Worm (Caenorhabditis elegans) whole organism, L3 larva: ENCODE measurements around the gene smf-1.

Experiments
- R02D3.7 ChIP-seq: fragments of 150-350 bp; optimal IDR thresholded peaks from 2 replicates; lab custom pipeline; 2014; ENCODE audit warnings: missing biosample characterization, missing genetic modification characterization
- ZK546.5 ChIP-seq: sonication (generic microtip); optimal IDR thresholded peaks from 2 replicates; lab custom pipeline; 2017; ENCODE audit warnings: missing biosample characterization, missing genetic modification characterization
- aly-2 ChIP-seq: fragments of 150-350 bp; optimal IDR thresholded peaks from 2 replicates; lab custom pipeline; 2014; ENCODE audit warnings: missing biosample characterization, missing genetic modification characterization
- ama-1 ChIP-seq: fragments of 150-350 bp; optimal IDR thresholded peaks from 2 replicates; lab custom pipeline; 2018
- ceh-16 ChIP-seq: sonication (generic microtip); optimal IDR thresholded peaks from 2 replicates; lab custom pipeline; 2017; ENCODE audit warnings: missing biosample characterization, missing genetic modification characterization
- ceh-28 ChIP-seq: fragments of 150-350 bp; optimal IDR thresholded peaks from 2 replicates; lab custom pipeline; 2014; ENCODE audit warnings: missing biosample characterization, missing genetic modification reagents, missing genetic modification characterization
- ceh-82 ChIP-seq: fragments of 150-350 bp; optimal IDR thresholded peaks from 2 replicates; lab custom pipeline; 2014; ENCODE audit warnings: missing biosample characterization, missing genetic modification characterization
- ceh-9 ChIP-seq: sonication (generic microtip); optimal IDR thresholded peaks from 2 replicates; lab custom pipeline; 2018; ENCODE audit warnings: missing biosample characterization, missing genetic modification characterization
- daf-12 ChIP-seq: fragments of 150-350 bp; optimal IDR thresholded peaks from 2 replicates; lab custom pipeline; 2014; ENCODE audit warnings: missing biosample characterization, missing genetic modification reagents, missing genetic modification characterization
- egl-27 ChIP-seq: sonication (generic microtip); optimal IDR thresholded peaks from 4 replicates; lab custom pipeline; 2017; ENCODE audit warnings: missing biosample characterization, missing genetic modification reagents, missing genetic modification characterization
- egl-5 ChIP-seq: fragments of 150-350 bp; optimal IDR thresholded peaks from 2 replicates; lab custom pipeline; 2017; ENCODE audit warnings: missing biosample characterization, missing genetic modification reagents, missing genetic modification characterization, inconsistent platforms
- elt-1 ChIP-seq: fragments of 150-350 bp; optimal IDR thresholded peaks from 2 replicates; lab custom pipeline; 2014; ENCODE audit warnings: missing biosample characterization, missing genetic modification characterization
- elt-2 ChIP-seq: sonication (generic microtip); optimal IDR thresholded peaks from 2 replicates; lab custom pipeline; 2016; ENCODE audit warnings: missing genetic modification reagents, mild to moderate bottlenecking, missing genetic modification characterization, missing compliant biosample characterization
- elt-3 ChIP-seq, 3 experiments: fragments of 150-350 bp in 1 of 3; sonication (generic microtip) in 2 of 3; optimal IDR thresholded peaks; 2 replicates in 2 of 3; 4 replicates in 1 of 3; lab custom pipeline; 2014 to 2017; ENCODE audit warnings: missing biosample characterization in 3 of 3, missing genetic modification characterization in 3 of 3
- eor-1 ChIP-seq, 2 experiments: fragments of 150-350 bp; optimal IDR thresholded peaks; 2 replicates each; lab custom pipeline; 2014 to 2018; ENCODE audit warnings: missing biosample characterization in 2 of 2, missing genetic modification characterization in 2 of 2
- fkh-10 ChIP-seq: sonication (generic microtip); optimal IDR thresholded peaks from 2 replicates; lab custom pipeline; 2017; ENCODE audit warnings: missing biosample characterization, missing genetic modification reagents, missing genetic modification characterization
- fkh-2 ChIP-seq: fragments of 150-350 bp; optimal IDR thresholded peaks from 2 replicates; lab custom pipeline; 2014; ENCODE audit warnings: missing biosample characterization, missing genetic modification reagents, missing genetic modification characterization
- fos-1 ChIP-seq: fragments of 150-350 bp; optimal IDR thresholded peaks from 2 replicates; lab custom pipeline; 2014; ENCODE audit warnings: missing biosample characterization, missing genetic modification characterization
- hmg-11 ChIP-seq: sonication (generic microtip); optimal IDR thresholded peaks from 2 replicates; lab custom pipeline; 2016; ENCODE audit warnings: missing genetic modification characterization, missing compliant biosample characterization
- jun-1 ChIP-seq: fragments of 150-350 bp; optimal IDR thresholded peaks from 2 replicates; lab custom pipeline; 2014; ENCODE audit warnings: missing biosample characterization, missing genetic modification reagents, missing genetic modification characterization
- lin-15B ChIP-seq: fragments of 150-350 bp; optimal IDR thresholded peaks from 2 replicates; lab custom pipeline; 2014; ENCODE audit warnings: missing biosample characterization, missing genetic modification characterization
- lin-39 ChIP-seq: fragments of 150-350 bp; optimal IDR thresholded peaks from 2 replicates; lab custom pipeline; 2018; ENCODE audit warnings: missing biosample characterization, missing genetic modification reagents, missing genetic modification characterization
- lsy-12 ChIP-seq: sonication (generic microtip); optimal IDR thresholded peaks from 2 replicates; lab custom pipeline; 2016; ENCODE audit warnings: mild to moderate bottlenecking, missing genetic modification characterization, missing compliant biosample characterization
- mdl-1 ChIP-seq: fragments of 150-350 bp; optimal IDR thresholded peaks from 2 replicates; lab custom pipeline; 2014; ENCODE audit warnings: missing biosample characterization, missing genetic modification characterization
- mml-1 ChIP-seq: fragments of 150-350 bp; sonication (generic microtip); optimal IDR thresholded peaks from 3 replicates; lab custom pipeline; 2014; ENCODE audit warnings: missing biosample characterization, missing genetic modification characterization
- nfya-1 ChIP-seq: sonication (generic microtip); optimal IDR thresholded peaks from 2 replicates; lab custom pipeline; 2017; ENCODE audit warnings: missing genetic modification characterization, mild to moderate bottlenecking, missing compliant biosample characterization, antibody characterized with exemption, moderate library complexity; ENCODE audit not compliant: insufficient read depth
- nhr-11 ChIP-seq: fragments of 150-350 bp; optimal IDR thresholded peaks from 2 replicates; lab custom pipeline; 2014; ENCODE audit warnings: missing biosample characterization, missing genetic modification characterization
- nhr-12 ChIP-seq: fragments of 150-350 bp; optimal IDR thresholded peaks from 2 replicates; lab custom pipeline; 2014; ENCODE audit warnings: missing biosample characterization, missing genetic modification characterization
- nhr-23 ChIP-seq: fragments of 150-350 bp; optimal IDR thresholded peaks from 2 replicates; lab custom pipeline; 2014; ENCODE audit warnings: missing biosample characterization, missing genetic modification reagents, missing genetic modification characterization
- nhr-237 ChIP-seq: fragments of 150-350 bp; optimal IDR thresholded peaks from 2 replicates; lab custom pipeline; 2014; ENCODE audit warnings: missing biosample characterization, missing genetic modification characterization
- nhr-25 ChIP-seq: sonication (generic microtip); optimal IDR thresholded peaks from 2 replicates; lab custom pipeline; 2017; ENCODE audit warnings: missing biosample characterization, missing genetic modification characterization
- nhr-28 ChIP-seq: fragments of 150-350 bp; optimal IDR thresholded peaks from 2 replicates; lab custom pipeline; 2014; ENCODE audit warnings: missing biosample characterization, missing genetic modification characterization
- nhr-43 ChIP-seq: sonication (generic microtip); optimal IDR thresholded peaks from 2 replicates; lab custom pipeline; 2016; ENCODE audit warnings: mild to moderate bottlenecking, missing genetic modification characterization, missing compliant biosample characterization; ENCODE audit not compliant: poor library complexity, severe bottlenecking
- nhr-67 ChIP-seq: fragments of 150-350 bp; optimal IDR thresholded peaks from 2 replicates; lab custom pipeline; 2014; ENCODE audit warnings: missing biosample characterization, missing genetic modification characterization
- nhr-76 ChIP-seq: fragments of 150-350 bp; sonication (generic microtip); optimal IDR thresholded peaks from 5 replicates; lab custom pipeline; 2014; ENCODE audit warnings: missing biosample characterization, missing genetic modification characterization
- nhr-77 ChIP-seq: fragments of 150-350 bp; optimal IDR thresholded peaks from 2 replicates; lab custom pipeline; 2014; ENCODE audit warnings: missing biosample characterization, missing genetic modification characterization
- pha-4 ChIP-seq: fragments of 150-350 bp; optimal IDR thresholded peaks from 2 replicates; lab custom pipeline; 2014; ENCODE audit warnings: missing biosample characterization, missing genetic modification reagents, missing genetic modification characterization
- pqm-1 ChIP-seq: fragments of 150-350 bp; optimal IDR thresholded peaks from 2 replicates; lab custom pipeline; 2017; ENCODE audit warnings: missing biosample characterization, missing genetic modification characterization, inconsistent platforms
- sea-2 ChIP-seq: fragments of 150-350 bp; sonication (generic microtip); optimal IDR thresholded peaks from 4 replicates; lab custom pipeline; 2014; ENCODE audit warnings: missing biosample characterization, missing genetic modification reagents, missing genetic modification characterization
- skn-1 ChIP-seq: fragments of 150-350 bp; optimal IDR thresholded peaks from 2 replicates; lab custom pipeline; 2014; ENCODE audit warnings: missing biosample characterization, missing genetic modification characterization
- snpc-4 ChIP-seq: fragments of 150-350 bp; optimal IDR thresholded peaks from 2 replicates; lab custom pipeline; 2014; ENCODE audit warnings: missing biosample characterization, missing genetic modification characterization
- tbx-2 ChIP-seq: sonication (generic microtip); optimal IDR thresholded peaks from 2 replicates; lab custom pipeline; 2016; ENCODE audit warnings: mild to moderate bottlenecking, missing genetic modification characterization, missing compliant biosample characterization
- unc-39 ChIP-seq: sonication (generic microtip); optimal IDR thresholded peaks from 4 replicates; lab custom pipeline; 2017; ENCODE audit warnings: missing biosample characterization, missing genetic modification characterization
- unc-62 ChIP-seq: fragments of 150-350 bp; sonication (generic microtip); optimal IDR thresholded peaks from 4 replicates; lab custom pipeline; 2014; ENCODE audit warnings: missing biosample characterization, missing genetic modification reagents, missing genetic modification characterization
- zag-1 ChIP-seq: fragments of 150-350 bp; optimal IDR thresholded peaks from 2 replicates; lab custom pipeline; 2014; ENCODE audit warnings: missing biosample characterization, missing genetic modification characterization
- ztf-11 ChIP-seq: fragments of 150-350 bp; optimal IDR thresholded peaks from 2 replicates; lab custom pipeline; 2014; ENCODE audit warnings: missing biosample characterization, missing genetic modification characterization
- ztf-4 ChIP-seq: fragments of 150-350 bp; optimal IDR thresholded peaks from 2 replicates; lab custom pipeline; 2014; ENCODE audit warnings: missing biosample characterization, missing genetic modification characterization

Gene smf-1

ce11 chrX:6743853-6744346, 21.0 kb upstream of the smf-1 start:
- peak; percentile 46 for TF ChIP-seq snpc-4 (tag; lab: Kevin White, UChicago)
- TF ChIP-seq nhr-28 (tag; lab: Kevin White, UChicago): peak; percentile 67
- no peak for TF ChIP-seq lin-15B
- TF ChIP-seq elt-2 (tag; lab: Kevin White, UChicago): peak; percentile 98
- peak; percentile 80 for TF ChIP-seq unc-62 (GFP tag; lab: Kevin White, UChicago)
- TF ChIP-seq ceh-28 (tag; lab: Kevin White, UChicago): peak; percentile 71
- TF ChIP-seq fos-1: peak; percentile 82
- peak; percentile 16 for TF ChIP-seq nhr-76 (tag; lab: Kevin White, UChicago)
- TF ChIP-seq egl-5 (tag; lab: Kevin White, UChicago): peak; percentile 80
- TF ChIP-seq nhr-12 (tag; lab: Kevin White, UChicago): no peak
- TF ChIP-seq ceh-9: no peak
- TF ChIP-seq nhr-67 (tag; lab: Kevin White, UChicago): no peak
- peak; percentile 99 for TF ChIP-seq ama-1 (lab: Kevin White, UChicago)
- TF ChIP-seq mml-1 (tag; lab: Kevin White, UChicago): peak; percentile 92
- peak; percentile 85 for TF ChIP-seq nfya-1 (tag; lab: Kevin White, UChicago)
- TF ChIP-seq fkh-10: no peak
- no peak for TF ChIP-seq nhr-237 (tag; lab: Kevin White, UChicago)
- no peak for TF ChIP-seq ceh-16 (tag; lab: Kevin White, UChicago)
- TF ChIP-seq fkh-2 (tag; lab: Kevin White, UChicago): no peak
- peak; percentile 99 for TF ChIP-seq mdl-1 (tag; lab: Kevin White, UChicago)
- TF ChIP-seq zag-1 (tag; lab: Kevin White, UChicago): no peak
- no peak for TF ChIP-seq daf-12 (tag; lab: Kevin White, UChicago)
- no peak for TF ChIP-seq hmg-11 (tag; lab: Kevin White, UChicago)
- no peak for TF ChIP-seq ztf-11 (tag; lab: Kevin White, UChicago)
- peak; percentile 98 for TF ChIP-seq nhr-25
- TF ChIP-seq unc-39 (tag; lab: Kevin White, UChicago): no peak
- TF ChIP-seq elt-1 (tag; lab: Kevin White, UChicago): peak; percentile 98
- peak; percentile 94 for TF ChIP-seq pha-4 (tag; lab: Kevin White, UChicago)
- peak; percentile 89 for TF ChIP-seq pqm-1
- peak; percentile 85 for TF ChIP-seq ztf-4
- peak; percentile 31 for TF ChIP-seq ceh-82 (tag; lab: Kevin White, UChicago)
- peak; percentile 91 for TF ChIP-seq egl-27
- peak in 1 of 2 experiments; percentile 71 for TF ChIP-seq eor-1 (tag; optimal IDR thresholded peaks at IDR 0.05; lab: Kevin White, UChicago)
- TF ChIP-seq nhr-11: peak; percentile 68
- peak; percentile 75 to 89 (median 84) for TF ChIP-seq elt-3 (tag; optimal IDR thresholded peaks at IDR 0.05; lab: Kevin White, UChicago)
- TF ChIP-seq lsy-12 (tag; lab: Kevin White, UChicago): peak; percentile 89
- no peak for TF ChIP-seq skn-1 (tag; lab: Kevin White, UChicago)
- TF ChIP-seq sea-2 (GFP tag; lab: Kevin White, UChicago): no peak
- no peak for TF ChIP-seq aly-2 (tag; lab: Kevin White, UChicago)
- TF ChIP-seq jun-1: peak; percentile 76
- TF ChIP-seq nhr-43 (tag; lab: Kevin White, UChicago): peak; percentile 88
- peak; percentile 90 for TF ChIP-seq tbx-2 (tag; lab: Kevin White, UChicago)
- TF ChIP-seq nhr-23 (tag; lab: Kevin White, UChicago): peak; percentile 97
- TF ChIP-seq lin-39: peak; percentile 17
- TF ChIP-seq nhr-77 (tag; lab: Kevin White, UChicago): peak; percentile 13
- TF ChIP-seq R02D3.7 (tag; lab: Kevin White, UChicago): peak; percentile 59
- no peak for TF ChIP-seq ZK546.5 (tag; lab: Kevin White, UChicago)
